Worm (Caenorhabditis elegans) whole organism, early embryonic: ENCODE measurements around the gene laat-1.

Experiments used
- B0310.2 ChIP-seq: sonication (generic microtip); optimal IDR thresholded peaks from 2 replicates; lab custom pipeline; 2016; ENCODE audit warnings: mild to moderate bottlenecking, missing genetic modification characterization, missing compliant biosample characterization
- F13C5.2 ChIP-seq: sonication (generic microtip); optimal IDR thresholded peaks from 2 replicates; lab custom pipeline; 2017; ENCODE audit warnings: mild to moderate bottlenecking, missing genetic modification characterization, inconsistent platforms, missing compliant biosample characterization
- aly-1 ChIP-seq: sonication (generic microtip); optimal IDR thresholded peaks from 2 replicates; lab custom pipeline; 2016; ENCODE audit warnings: missing genetic modification characterization, missing compliant biosample characterization
- ama-1 ChIP-seq: fragments of 150-350 bp; optimal IDR thresholded peaks from 2 replicates; lab custom pipeline; 2014
- ceh-13 ChIP-seq: fragments of 200-800 bp; sonication (Bioruptor generic); optimal IDR thresholded peaks from 2 replicates; lab custom pipeline; 2018; ENCODE audit warnings: mild to moderate bottlenecking, missing genetic modification characterization, missing compliant biosample characterization
- ceh-36 ChIP-seq: sonication (generic microtip); optimal IDR thresholded peaks from 2 replicates; lab custom pipeline; 2016; ENCODE audit warnings: missing genetic modification characterization, inconsistent platforms, missing compliant biosample characterization
- ets-7 ChIP-seq: sonication (generic microtip); optimal IDR thresholded peaks from 2 replicates; lab custom pipeline; 2016; ENCODE audit warnings: missing genotype, missing genetic modification characterization, missing compliant biosample characterization
- flt-1 ChIP-seq: fragments of 200-800 bp; sonication (Bioruptor generic); IDR thresholded peaks from 2 replicates; pipeline ENCODE4 v1.3.6; 2022; ENCODE audit warnings: missing genetic modification characterization, missing compliant biosample characterization
- hmbx-1 ChIP-seq: sonication (generic microtip); optimal IDR thresholded peaks from 2 replicates; lab custom pipeline; 2016; ENCODE audit warnings: mild to moderate bottlenecking, missing genetic modification characterization, missing compliant biosample characterization
- hmg-4 ChIP-seq: fragments of 200-800 bp; sonication (Bioruptor generic); optimal IDR thresholded peaks from 2 replicates; lab custom pipeline; 2018; ENCODE audit warnings: mild to moderate bottlenecking, missing genetic modification characterization, missing compliant biosample characterization
- hnd-1 ChIP-seq: sonication (generic microtip); optimal IDR thresholded peaks from 2 replicates; lab custom pipeline; 2016; ENCODE audit warnings: missing genetic modification characterization, missing compliant biosample characterization
- pes-1 ChIP-seq: fragments of 200-800 bp; sonication (Bioruptor generic); IDR thresholded peaks from 2 replicates; pipeline ENCODE4 v1.3.6; 2022; ENCODE audit warnings: missing genetic modification reagents, missing genetic modification characterization, missing compliant biosample characterization
- scrt-1 ChIP-seq: fragments of 200-800 bp; sonication (Bioruptor generic); IDR thresholded peaks from 2 replicates; pipeline ENCODE4 v1.3.6; 2022; ENCODE audit warnings: missing genetic modification characterization, missing compliant biosample characterization
- sea-1 ChIP-seq: fragments of 200-800 bp; sonication (Bioruptor generic); conservative IDR thresholded peaks from 2 replicates; pipeline ENCODE4 v1.3.6; 2022; ENCODE audit warnings: missing genetic modification characterization, missing compliant biosample characterization
- tbx-11 ChIP-seq: fragments of 200-800 bp; sonication (Bioruptor generic); IDR thresholded peaks from 2 replicates; pipeline ENCODE4 v1.3.6; 2022; ENCODE audit warnings: missing genetic modification characterization, missing compliant biosample characterization
- tbx-37 ChIP-seq: fragments of 200-800 bp; sonication (Bioruptor generic); conservative IDR thresholded peaks from 2 replicates; pipeline ENCODE4 v1.3.6; 2022; ENCODE audit warnings: missing genetic modification reagents, missing genetic modification characterization, missing compliant biosample characterization
- tra-4 ChIP-seq: sonication (generic microtip); optimal IDR thresholded peaks from 2 replicates; lab custom pipeline; 2017; ENCODE audit warnings: missing genetic modification characterization, missing compliant biosample characterization

The laat-1 gene

DNA sequence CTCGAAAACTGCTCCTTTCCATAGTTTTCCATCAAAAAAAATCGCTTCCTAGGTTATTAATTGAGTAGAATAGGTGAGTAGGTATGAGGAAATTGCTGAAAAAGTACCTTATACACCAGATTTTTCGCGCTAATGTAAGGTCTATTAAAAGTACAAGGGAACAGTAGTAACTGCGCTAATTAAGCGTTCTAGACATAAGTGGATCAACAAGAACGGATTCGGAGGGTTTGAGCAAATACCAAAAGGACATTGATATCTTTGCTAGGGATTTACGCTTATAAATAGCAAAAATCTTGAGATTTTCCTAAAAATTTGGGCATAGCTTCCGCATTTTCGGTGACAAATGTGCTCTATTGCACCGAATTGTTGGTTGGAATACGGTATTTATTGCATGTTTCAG lies 36.3 kb upstream of the laat-1 start, which contains the start of gene B0432.7:
TSS of gene B0432.7 (minus strand) at position 101 of the 400 bp plus-strand sequence.
- TF ChIP-seq aly-1 (tag; lab: Kevin White, UChicago) (no peak), ama-1 (lab: Kevin White, UChicago) (no peak), pes-1 (GFP tag; lab: Robert Waterston, UW) (no peak), tbx-37 (GFP tag; lab: Robert Waterston, UW) (no peak), sea-1 (GFP tag; lab: Robert Waterston, UW) (no peak), ceh-13 (GFP tag; lab: Kevin White, UChicago) (no peak), tra-4 (no peak)

DNA sequence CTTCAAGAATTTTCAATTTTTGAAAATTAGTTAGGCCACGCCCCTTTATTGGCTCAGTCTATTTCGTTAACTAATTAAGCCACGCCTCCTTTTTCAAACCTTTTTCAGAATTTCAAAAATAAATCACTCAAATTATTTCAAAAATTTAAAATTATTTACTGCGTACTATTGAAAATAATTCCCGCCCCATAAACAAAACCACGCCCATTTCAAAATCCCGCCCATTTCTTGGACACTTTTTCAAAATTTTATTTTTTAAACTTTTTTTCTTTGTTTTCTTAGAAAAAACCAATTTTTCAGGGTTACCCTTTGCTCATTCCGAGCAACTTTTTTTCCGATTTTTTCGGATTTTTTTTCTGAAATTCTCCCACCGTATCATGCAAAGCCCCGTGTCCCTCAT lies 26.4 kb upstream of the laat-1 start, which contains the start of gene B0432.14:
TSS of gene B0432.14 (plus strand) at position 301 of the 400 bp plus-strand sequence.
- no peak for TF ChIP-seq tbx-11 (GFP tag; lab: Robert Waterston, UW)
- TF ChIP-seq aly-1 (tag; lab: Kevin White, UChicago): no peak
- TF ChIP-seq tbx-37 (GFP tag; lab: Robert Waterston, UW): no peak
- no peak for TF ChIP-seq ceh-36 (tag; lab: Kevin White, UChicago)
- no peak for TF ChIP-seq tra-4

DNA sequence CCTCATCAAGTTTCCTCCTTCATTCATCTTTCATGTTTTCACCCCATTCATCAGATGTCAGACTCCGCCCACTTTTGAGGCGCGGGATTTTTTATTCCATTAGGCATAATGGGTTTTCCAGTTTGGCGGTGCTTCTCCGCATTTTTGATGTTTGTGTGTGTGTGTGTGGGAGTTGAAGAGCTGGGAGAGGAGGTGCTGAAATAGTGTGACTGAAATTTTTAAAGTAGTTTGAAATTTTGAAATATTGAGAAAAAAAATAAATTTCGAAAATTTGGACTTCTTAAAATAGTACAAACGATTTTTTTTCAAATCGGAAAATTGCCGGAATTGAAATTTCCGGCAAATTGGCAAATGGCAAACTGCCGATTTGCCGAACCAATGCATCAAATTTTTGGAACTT lies 25.9 kb upstream of the laat-1 start, which contains the start of gene scc-2:
TSS of gene scc-2 (minus strand) at position 101 of the 400 bp plus-strand sequence.
- TF ChIP-seq hmbx-1 (tag; lab: Kevin White, UChicago) (no peak), ceh-13 (GFP tag; lab: Kevin White, UChicago) (no peak), F13C5.2 (tag; lab: Kevin White, UChicago) (no peak), tbx-37 (GFP tag; lab: Robert Waterston, UW) (no peak)

DNA sequence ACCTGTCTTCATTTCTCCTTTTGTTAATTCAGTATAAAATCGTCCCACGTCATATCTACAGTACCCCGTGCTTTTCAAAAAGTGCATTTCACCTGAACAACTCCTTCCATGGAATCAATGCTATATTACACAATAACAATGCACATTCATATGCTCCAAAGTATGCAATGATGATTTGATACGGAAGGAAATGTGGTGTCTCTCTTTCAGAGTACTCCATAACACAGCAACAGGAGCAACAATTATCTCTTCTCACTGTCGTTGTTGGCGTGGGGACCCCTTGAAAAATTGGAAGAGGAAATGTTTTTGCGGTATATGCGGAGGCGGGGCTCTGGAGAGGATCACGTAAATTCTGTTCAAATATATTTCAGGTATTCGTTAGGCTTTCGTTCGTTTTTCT lies 19.9 kb upstream of the laat-1 start, which contains the start of gene cat-2:
TSS of gene cat-2 (plus strand) at position 301 of the 400 bp plus-strand sequence.
- no peak for TF ChIP-seq tbx-37 (GFP tag; lab: Robert Waterston, UW)
- TF ChIP-seq ama-1 (lab: Kevin White, UChicago): no peak
- TF ChIP-seq aly-1 (tag; lab: Kevin White, UChicago): no peak
- no peak for TF ChIP-seq tra-4
- no peak for TF ChIP-seq ets-7

DNA sequence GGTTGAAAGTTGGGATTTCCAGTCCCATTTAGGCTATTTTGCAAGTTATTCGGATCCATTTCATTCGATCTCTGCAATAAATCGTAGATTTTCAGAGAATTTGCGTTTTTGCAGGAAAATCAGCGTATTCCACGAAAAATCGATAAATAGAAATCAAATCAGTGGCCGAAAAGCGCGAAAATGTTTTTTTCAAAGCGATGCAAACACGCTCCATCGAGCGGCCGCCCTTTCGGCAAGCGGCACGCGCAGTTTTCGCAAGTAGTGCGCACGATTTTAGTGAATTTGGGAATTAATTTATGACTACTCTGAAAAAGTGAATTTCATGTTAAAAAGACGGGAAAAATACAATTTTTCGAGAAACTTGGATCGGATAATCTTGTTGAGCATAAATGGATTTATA lies 17.5 kb upstream of the laat-1 start:
- TF ChIP-seq aly-1 (tag; lab: Kevin White, UChicago): peak; percentile 73
- TF ChIP-seq tbx-11 (GFP tag; lab: Robert Waterston, UW): peak; percentile 79
- TF ChIP-seq ama-1 (lab: Kevin White, UChicago): no peak
- TF ChIP-seq hnd-1 (tag; lab: Kevin White, UChicago): peak; percentile 40
- peak; percentile 52 for TF ChIP-seq ets-7
- peak; percentile 33 for TF ChIP-seq ceh-13 (GFP tag; lab: Kevin White, UChicago)
- TF ChIP-seq pes-1 (GFP tag; lab: Robert Waterston, UW): peak; percentile 80
- TF ChIP-seq F13C5.2 (tag; lab: Kevin White, UChicago): peak; percentile 96
- TF ChIP-seq scrt-1: peak; percentile 81
- TF ChIP-seq sea-1 (GFP tag; lab: Robert Waterston, UW): peak; percentile 61; the same call in 1 of the 2 replicates
- peak; percentile 65; the same call in 1 of the 2 replicates for TF ChIP-seq tbx-37 (GFP tag; lab: Robert Waterston, UW)
- peak; percentile 39 for TF ChIP-seq B0310.2 (tag; lab: Kevin White, UChicago)
- TF ChIP-seq hmg-4 (GFP tag; lab: Kevin White, UChicago): peak; percentile 84
- TF ChIP-seq hmbx-1 (tag; lab: Kevin White, UChicago): peak; percentile 77
- no peak for TF ChIP-seq tra-4
- TF ChIP-seq ceh-36 (tag; lab: Kevin White, UChicago): peak; percentile 78
- TF ChIP-seq flt-1 (GFP tag; lab: Robert Waterston, UW): peak; percentile 77

DNA sequence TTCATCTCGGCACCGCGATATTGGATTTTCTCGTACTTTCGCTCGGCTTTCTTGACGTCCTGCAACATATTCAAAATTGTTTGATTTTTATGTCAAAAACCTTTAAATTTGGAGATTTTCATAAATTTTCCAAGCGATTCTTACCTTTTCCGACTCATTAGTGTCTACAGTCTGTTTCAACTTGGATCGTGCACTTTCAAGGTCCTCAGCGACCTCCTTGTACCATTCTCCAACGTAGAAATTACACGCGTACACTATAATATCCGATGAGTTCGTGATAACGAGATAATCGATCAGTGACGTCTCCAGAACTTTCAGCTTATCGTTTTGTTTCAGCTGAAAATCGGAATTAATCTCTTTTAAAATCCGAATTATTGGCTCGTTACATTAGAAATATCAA lies 10.1 kb upstream of the laat-1 start:
- TF ChIP-seq hmbx-1 (tag; lab: Kevin White, UChicago) (no peak), ceh-36 (tag; lab: Kevin White, UChicago) (no peak), tbx-11 (GFP tag; lab: Robert Waterston, UW) (no peak), tra-4 (no peak), sea-1 (GFP tag; lab: Robert Waterston, UW) (no peak)

DNA sequence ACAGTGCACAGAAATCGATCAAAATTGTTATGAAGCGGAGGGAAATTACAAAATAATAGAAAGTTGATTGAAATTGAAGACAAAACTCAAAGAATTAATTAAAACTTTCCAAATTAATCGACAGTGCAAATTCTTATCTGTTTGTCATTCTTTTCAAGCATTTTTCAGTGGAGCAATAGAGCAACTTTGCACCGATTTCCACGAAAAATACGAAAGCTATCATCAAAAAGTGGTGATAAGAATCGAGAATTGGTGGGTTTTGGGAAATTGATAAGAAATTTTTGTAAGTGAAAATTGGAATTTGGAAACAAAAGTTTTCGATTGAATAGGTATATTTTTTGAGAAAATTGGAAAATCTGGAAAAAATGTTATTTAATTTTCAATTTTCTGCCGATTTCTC lies 2.4 kb upstream of the laat-1 start:
- TF ChIP-seq pes-1 (GFP tag; lab: Robert Waterston, UW): no peak

DNA sequence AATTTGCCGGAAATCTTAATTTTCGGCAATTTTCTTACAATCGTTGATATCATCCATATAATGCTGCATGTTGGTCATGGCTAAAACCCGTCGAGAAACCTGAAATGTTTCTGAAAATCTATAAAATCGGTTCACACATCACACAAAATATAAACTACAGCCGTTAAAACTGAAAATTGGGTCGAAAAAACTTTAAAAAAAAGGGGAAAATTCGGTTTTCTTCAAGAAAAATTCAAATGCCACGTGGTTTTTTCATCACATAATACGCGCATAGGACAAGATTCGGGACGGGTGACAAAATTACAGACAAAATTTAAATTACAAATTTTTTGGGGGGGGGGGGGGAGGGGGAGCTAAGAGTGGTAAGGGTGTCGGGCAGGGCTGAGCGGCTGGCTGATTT lies 5.0 kb downstream of the laat-1 start, which contains the start of gene Y43H11AL.1:
TSS of gene Y43H11AL.1 (minus strand) at position 101 of the 400 bp plus-strand sequence.
- TF ChIP-seq tra-4 (no peak), hnd-1 (tag; lab: Kevin White, UChicago) (no peak), ceh-13 (GFP tag; lab: Kevin White, UChicago) (no peak), sea-1 (GFP tag; lab: Robert Waterston, UW) (no peak), flt-1 (GFP tag; lab: Robert Waterston, UW) (no peak), scrt-1 (no peak), tbx-37 (GFP tag; lab: Robert Waterston, UW) (no peak), ama-1 (lab: Kevin White, UChicago) (no peak), ets-7 (no peak), pes-1 (GFP tag; lab: Robert Waterston, UW) (no peak), hmg-4 (GFP tag; lab: Kevin White, UChicago) (no peak), tbx-11 (GFP tag; lab: Robert Waterston, UW) (no peak), ceh-36 (tag; lab: Kevin White, UChicago) (no peak), hmbx-1 (tag; lab: Kevin White, UChicago) (no peak), aly-1 (tag; lab: Kevin White, UChicago) (no peak), F13C5.2 (tag; lab: Kevin White, UChicago) (no peak), B0310.2 (tag; lab: Kevin White, UChicago) (no peak)
